Fruit fly (Drosophila melanogaster): ENCODE measurements around the gene CG3246.

DNA sequence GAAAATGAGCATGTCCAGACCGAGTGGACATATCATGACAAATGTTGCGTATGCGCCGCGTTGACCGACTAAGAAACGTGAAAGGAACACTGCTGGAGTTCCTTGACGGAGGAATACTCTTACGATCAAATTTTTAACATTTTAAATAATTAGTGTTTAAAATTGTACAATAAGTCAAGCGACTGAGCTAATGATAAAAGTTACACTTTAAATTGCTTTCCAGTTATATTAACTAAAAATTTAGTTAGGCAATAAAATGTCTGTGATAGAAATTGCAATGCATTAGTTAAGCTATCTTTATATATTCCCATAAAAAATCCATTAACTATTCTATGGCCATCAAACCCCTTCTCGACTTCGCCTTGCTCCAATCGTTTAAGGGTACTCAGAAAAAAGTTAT lies 23.0 kb upstream of the CG3246 start:
- TF ChIP-seq CG12104 (GFP tag; optimal IDR thresholded peaks at IDR 0.05) = no peak
- TF ChIP-seq dmrt11E (tag; optimal IDR thresholded peaks at IDR 0.05) = no peak
- no peak for TF ChIP-seq kni (GFP tag; optimal IDR thresholded peaks at IDR 0.05)
- no peak for TF ChIP-seq Dip3 (GFP tag; optimal IDR thresholded peaks at IDR 0.05)
- no peak for TF ChIP-seq stc (GFP tag; IDR thresholded peaks at IDR 0.05)
- TF ChIP-seq az2 (GFP tag; optimal IDR thresholded peaks at IDR 0.05) = no peak
- TF ChIP-seq Ets65A (GFP tag) = no peak
